Worm (Caenorhabditis elegans) whole organism, late embryonic: ENCODE data around the gene pigt-1.

Source experiments
- ceh-14 ChIP-seq: sonication (generic microtip); optimal IDR thresholded peaks from 2 replicates; lab custom pipeline; 2016; ENCODE audit warnings: missing genotype, missing genetic modification characterization, missing compliant biosample characterization
- fkh-10 ChIP-seq: fragments of 150-350 bp; optimal IDR thresholded peaks from 2 replicates; lab custom pipeline; 2014; ENCODE audit warnings: missing biosample characterization, missing genetic modification reagents, missing genetic modification characterization
- pag-3 ChIP-seq: sonication (generic microtip); optimal IDR thresholded peaks from 2 replicates; lab custom pipeline; 2016; ENCODE audit warnings: missing compliant biosample characterization, missing genetic modification characterization, borderline replicate concordance
- pqm-1 ChIP-seq: sonication (generic microtip); optimal IDR thresholded peaks from 2 replicates; lab custom pipeline; 2016; ENCODE audit warnings: missing genetic modification characterization, missing compliant biosample characterization
- unc-55 ChIP-seq: sonication (generic microtip); optimal IDR thresholded peaks from 2 replicates; lab custom pipeline; 2017; ENCODE audit warnings: missing biosample characterization, missing genetic modification reagents, missing genetic modification characterization

ce11 chrV:10981113-10981512 is 22.5 kb upstream of the pigt-1 start, which contains the start of gene fig-1:
- no peak for TF ChIP-seq unc-55 (GFP tag; lab: Kevin White, UChicago)
- TF ChIP-seq pag-3 (tag; lab: Kevin White, UChicago), result no peak
- no peak for TF ChIP-seq pqm-1 (tag; lab: Kevin White, UChicago)
- no peak for TF ChIP-seq ceh-14 (tag; lab: Kevin White, UChicago)
- TF ChIP-seq fkh-10 (GFP tag; lab: Kevin White, UChicago), result no peak
